Fruit fly (Drosophila melanogaster): ENCODE data around the gene prage.
A peak's percentile ranks its signal among the peaks of the same experiment; 100 is the strongest.

Gene prage

dm6 chrX:1861620-1862184 is 88.2 kb downstream of the prage start, which contains the start of gene deltaCOP (continued):
- TF ChIP-seq foxo (GFP tag; optimal IDR thresholded peaks at IDR 0.05) (peak; percentile 19 to 92), Mio (GFP tag; optimal IDR thresholded peaks at IDR 0.05) (peak; percentile 39), CG9705 (GFP tag; optimal IDR thresholded peaks at IDR 0.05) (peak; percentile 51), CG32264 (GFP tag; optimal IDR thresholded peaks at IDR 0.05) (peak; percentile 53)

- TF ChIP-seq foxo (GFP tag; optimal IDR thresholded peaks at IDR 0.05) (no peak), Myc (optimal IDR thresholded peaks at IDR 0.05) (peak; percentile 56), br (GFP tag; optimal IDR thresholded peaks at IDR 0.05) (no peak)
These were observed 92.2 kb downstream of the prage start, which contains the start of the genes Gcna and MED18 for dm6 chrX:1865673-1866072. Gene Gcna, minus strand, starts transcription at chrX:1865835. Gene MED18, plus strand, starts transcription at chrX:1865909.

dm6 chrX:1868586-1869111 is 95.1 kb downstream of the prage start, which contains the start of the genes CG14803 and Pex5:
Gene CG14803, plus strand, starts transcription at chrX:1868870.
Gene Pex5, minus strand, starts transcription at chrX:1869061.
- TF ChIP-seq Sp1 (GFP tag; optimal IDR thresholded peaks at IDR 0.05) (peak; percentile 23), Rel (GFP tag; optimal IDR thresholded peaks at IDR 0.05) (no peak), Rel (tag; optimal IDR thresholded peaks at IDR 0.05) (peak; percentile 37), Jra (GFP tag; optimal IDR thresholded peaks at IDR 0.05) (no peak), psq (GFP tag; optimal IDR thresholded peaks at IDR 0.05) (peak; percentile 16)

- TF ChIP-seq Sp1 (GFP tag; optimal IDR thresholded peaks at IDR 0.05) (peak; percentile 15), Rel (GFP tag; optimal IDR thresholded peaks at IDR 0.05) (no peak), Rel (tag; optimal IDR thresholded peaks at IDR 0.05) (no peak), CrebA (GFP tag; optimal IDR thresholded peaks at IDR 0.05; ENCODE audit: borderline replicate concordance) (no peak), HLH106 (tag; optimal IDR thresholded peaks at IDR 0.05) (no peak)
These were observed 100.1 kb downstream of the prage start, which contains the start of the genes Pgam5 and Vps26 for dm6 chrX:1873515-1874126. Gene Pgam5, minus strand, starts transcription at chrX:1873565. Gene Vps26, plus strand, starts transcription at chrX:1873853.

dm6 chrX:1877107-1877736 is 103.7 kb downstream of the prage start, which contains the start of the genes CG14817 and CG14805:
Gene CG14817, minus strand, starts transcription at chrX:1877270.
Gene CG14805, plus strand, starts transcription at chrX:1877317.
- TF ChIP-seq Rel (GFP tag; optimal IDR thresholded peaks at IDR 0.05) (peak; percentile 23), Rel (tag; optimal IDR thresholded peaks at IDR 0.05) (peak; percentile 62), CG9705 (GFP tag; optimal IDR thresholded peaks at IDR 0.05) (peak; percentile 66), rgr (GFP tag; optimal IDR thresholded peaks at IDR 0.05) (peak; percentile 82), usp (GFP tag; optimal IDR thresholded peaks at IDR 0.05) (no peak), OdsH (GFP tag; optimal IDR thresholded peaks at IDR 0.05) (peak; percentile 55), HLH106 (tag; optimal IDR thresholded peaks at IDR 0.05) (peak; percentile 61), Hr83 (GFP tag; optimal IDR thresholded peaks at IDR 0.05; ENCODE audit: poor library complexity, severe bottlenecking) (peak; percentile 15), CrebA (GFP tag; optimal IDR thresholded peaks at IDR 0.05; ENCODE audit: borderline replicate concordance) (no peak), Mio (GFP tag; optimal IDR thresholded peaks at IDR 0.05) (no peak), foxo (GFP tag; optimal IDR thresholded peaks at IDR 0.05) (peak in 1 of 2 experiments; percentile 39), br (GFP tag; optimal IDR thresholded peaks at IDR 0.05) (no peak), Sp1 (GFP tag; optimal IDR thresholded peaks at IDR 0.05) (peak; percentile 82)

- TF ChIP-seq Myc (optimal IDR thresholded peaks at IDR 0.05) (no peak), CG9705 (GFP tag; optimal IDR thresholded peaks at IDR 0.05) (peak; percentile 45), Sp1 (GFP tag; optimal IDR thresholded peaks at IDR 0.05) (peak; percentile 56), rgr (GFP tag; optimal IDR thresholded peaks at IDR 0.05) (peak; percentile 66), dl (GFP tag; optimal IDR thresholded peaks at IDR 0.05; ENCODE audit: insufficient read depth in 1 of 2, partially characterized antibody in 2 of 2) (no peak), Dfd (GFP tag; optimal IDR thresholded peaks at IDR 0.05) (no peak), foxo (GFP tag; optimal IDR thresholded peaks at IDR 0.05) (peak in 1 of 2 experiments; percentile 67), Hr78 (GFP tag; optimal IDR thresholded peaks at IDR 0.05) (no peak), Mio (GFP tag; optimal IDR thresholded peaks at IDR 0.05) (no peak), CrebA (GFP tag; optimal IDR thresholded peaks at IDR 0.05; ENCODE audit: borderline replicate concordance) (no peak), brk (GFP tag; optimal IDR thresholded peaks at IDR 0.05) (no peak), pan (optimal IDR thresholded peaks at IDR 0.05) (no peak), ey (GFP tag; optimal IDR thresholded peaks at IDR 0.05) (peak; percentile 59), N (GFP tag; optimal IDR thresholded peaks at IDR 0.05) (no peak), Dif (GFP tag; optimal IDR thresholded peaks at IDR 0.05; ENCODE audit: partially characterized antibody) (no peak), usp (GFP tag; optimal IDR thresholded peaks at IDR 0.05) (no peak), psq (GFP tag; optimal IDR thresholded peaks at IDR 0.05) (peak; percentile 15), lola (GFP tag; optimal IDR thresholded peaks at IDR 0.05) (no peak), jim (GFP tag; optimal IDR thresholded peaks at IDR 0.05) (no peak), h (GFP tag; optimal IDR thresholded peaks at IDR 0.05) (peak; percentile 66), OdsH (GFP tag; optimal IDR thresholded peaks at IDR 0.05) (peak; percentile 14), dsf (GFP tag; optimal IDR thresholded peaks at IDR 0.05; ENCODE audit: borderline replicate concordance) (no peak), tai (GFP tag; optimal IDR thresholded peaks at IDR 0.05) (no peak), dmrt93B (GFP tag; optimal IDR thresholded peaks at IDR 0.05) (no peak), sv (GFP tag; optimal IDR thresholded peaks at IDR 0.05) (peak; percentile 47), woc (GFP tag; optimal IDR thresholded peaks at IDR 0.05) (no peak)
These were observed 106.1 kb downstream of the prage start, which contains the start of gene CG14818 for dm6 chrX:1879606-1880110. Gene CG14818, minus strand, starts transcription at chrX:1879774.
